Fruit fly (Drosophila melanogaster) S2 (cell line): ENCODE measurements around the gene Cpr65Ax1.
A peak's percentile ranks its signal among the peaks of the same experiment; 100 is the strongest.
"Not testable (repeated sequence)": the region's sequence is repeated elsewhere in the genome, so short reads cannot be mapped to it uniquely, and the experiment has no call there.

ENCODE experiments used
- CG8478 ChIP-seq: fragments of >200 bp; optimal IDR thresholded peaks from 2 replicates; lab custom pipeline; 2018
- CTCF ChIP-seq, 2 experiments: fragments of >200 bp; optimal IDR thresholded peaks; 2 replicates each; lab custom pipeline; 2018

Cpr65Ax1 gene

DNA sequence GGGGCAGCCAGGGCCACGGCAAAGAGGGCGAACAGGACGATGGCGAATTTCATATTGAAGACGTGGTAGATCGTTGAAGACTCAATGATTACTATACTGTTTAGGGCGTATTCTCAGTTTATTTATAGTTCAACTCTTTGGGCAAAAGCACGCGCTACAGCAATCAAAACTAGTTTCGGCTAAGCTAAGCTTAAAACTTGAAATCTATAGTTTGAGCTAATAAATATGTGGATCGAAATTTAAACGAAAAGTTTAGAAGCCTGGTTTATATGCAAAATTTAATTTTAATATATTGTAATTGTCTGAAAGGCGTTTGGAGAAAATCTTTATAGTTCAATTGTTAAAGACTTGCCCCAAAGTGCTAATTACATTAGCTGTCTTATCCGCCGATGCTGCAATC is at the start of gene Cpr65Ax1:
Cpr65Ax1 (minus strand) TSS at position 101 of the 400 bp plus-strand sequence.
- not testable (repeated sequence) for TF ChIP-seq CG8478 (lab: Kevin White, UChicago); CTCF (optimal IDR thresholded peaks at IDR 0.05; lab: Kevin White, UChicago)

DNA sequence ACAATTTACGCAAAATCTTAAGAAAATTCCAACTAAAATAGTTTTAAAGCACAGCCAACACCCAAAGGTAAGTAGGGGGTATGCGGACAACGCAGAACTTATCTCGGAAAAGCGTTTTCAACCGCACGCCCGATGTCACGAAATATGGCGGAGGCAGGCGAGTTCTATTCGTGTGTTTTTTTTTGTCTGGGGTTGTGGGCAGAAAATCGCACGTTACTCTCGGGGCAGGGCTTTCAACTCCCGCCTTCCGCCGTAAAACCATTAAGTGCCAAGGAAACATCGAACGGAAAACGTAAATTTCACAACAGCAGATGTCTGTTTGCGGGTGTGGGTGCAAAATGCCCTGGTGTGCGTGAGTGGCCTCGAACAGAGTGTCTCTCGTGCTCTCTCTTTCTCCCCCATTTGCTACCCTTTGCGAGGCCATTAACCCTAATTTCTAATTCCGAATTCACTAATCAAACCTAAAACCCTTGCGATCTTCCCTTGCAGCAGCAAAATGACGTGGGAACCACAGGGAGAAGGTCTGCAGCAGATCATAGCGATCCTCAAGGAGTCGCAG is 45.8 kb upstream of the Cpr65Ax1 start:
- TF ChIP-seq CTCF (optimal IDR thresholded peaks at IDR 0.05; lab: Kevin White, UChicago) (no peak), CG8478 (lab: Kevin White, UChicago) (no peak)

DNA sequence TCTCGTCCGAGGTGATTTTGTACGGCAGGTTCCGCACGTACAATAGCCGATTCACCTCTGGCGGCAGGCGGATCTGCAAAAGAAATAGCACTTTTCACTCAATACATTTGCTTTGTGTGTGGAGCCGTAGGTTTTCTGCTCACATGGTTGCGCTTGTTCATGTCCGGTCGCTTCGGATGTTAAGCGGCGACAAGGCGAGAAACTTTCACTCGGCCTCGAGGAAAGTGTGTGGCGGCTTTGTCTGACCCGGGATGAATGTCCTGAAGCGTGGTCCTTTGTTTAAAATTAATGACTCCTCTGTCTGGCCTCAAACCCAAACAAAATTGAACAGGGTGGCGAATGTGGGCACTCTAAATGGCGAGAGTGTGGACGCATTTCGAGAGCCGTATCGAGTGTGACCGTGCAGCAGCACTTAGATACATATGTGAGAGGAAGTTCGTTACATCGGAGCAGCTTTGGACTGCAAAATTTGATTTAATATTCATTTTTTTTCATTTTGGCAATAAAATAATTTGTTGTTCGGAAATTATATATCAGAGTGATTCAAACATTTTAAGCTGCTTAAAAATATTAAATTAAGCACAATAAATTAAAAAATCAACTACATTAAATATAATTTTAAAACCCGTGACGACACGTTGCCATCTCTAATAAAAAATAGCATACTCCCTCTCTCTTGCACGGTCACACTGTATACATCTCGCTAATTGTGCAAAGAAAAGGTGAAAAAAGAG is 45.2 kb upstream of the Cpr65Ax1 start, which contains the start of the genes Sf3b6 and Tnpo:
Sf3b6 (minus strand) TSS at position 358 of the 734 bp plus-strand sequence.
Tnpo (plus strand) TSS at position 659 of the 734 bp plus-strand sequence.
- TF ChIP-seq CTCF (optimal IDR thresholded peaks at IDR 0.05; lab: Kevin White, UChicago) (peak in 1 of 2 experiments; percentile 4), CG8478 (lab: Kevin White, UChicago) (no peak)

- TF ChIP-seq CG8478 (lab: Kevin White, UChicago) = no peak
- no peak for TF ChIP-seq CTCF (optimal IDR thresholded peaks at IDR 0.05; lab: Kevin White, UChicago)
Measured at dm6 chr3L:6188995-6189927, 41.5 kb upstream of the Cpr65Ax1 start, which contains the start of the genes D19A and CG7386. TSS of gene D19A (minus strand) at chr3L:6189123. TSS of gene CG7386 (plus strand) at chr3L:6189745.

dm6 chr3L:6184884-6185438 is 37.2 kb upstream of the Cpr65Ax1 start, which contains the start of the genes D19B and CG43293:
TSS of gene D19B (minus strand) at chr3L:6184920.
TSS of gene CG43293 (plus strand) at chr3L:6185189.
- TF ChIP-seq CG8478 (lab: Kevin White, UChicago) (no peak), CTCF (optimal IDR thresholded peaks at IDR 0.05; lab: Kevin White, UChicago) (peak; percentile 30 to 53)

- no peak for TF ChIP-seq CTCF (optimal IDR thresholded peaks at IDR 0.05; lab: Kevin White, UChicago)
- TF ChIP-seq CG8478 (lab: Kevin White, UChicago) = no peak
Measured at dm6 chr3L:6181776-6182175, 34.0 kb upstream of the Cpr65Ax1 start, which contains the start of gene CG10274. TSS of gene CG10274 (minus strand) at chr3L:6181829.

DNA sequence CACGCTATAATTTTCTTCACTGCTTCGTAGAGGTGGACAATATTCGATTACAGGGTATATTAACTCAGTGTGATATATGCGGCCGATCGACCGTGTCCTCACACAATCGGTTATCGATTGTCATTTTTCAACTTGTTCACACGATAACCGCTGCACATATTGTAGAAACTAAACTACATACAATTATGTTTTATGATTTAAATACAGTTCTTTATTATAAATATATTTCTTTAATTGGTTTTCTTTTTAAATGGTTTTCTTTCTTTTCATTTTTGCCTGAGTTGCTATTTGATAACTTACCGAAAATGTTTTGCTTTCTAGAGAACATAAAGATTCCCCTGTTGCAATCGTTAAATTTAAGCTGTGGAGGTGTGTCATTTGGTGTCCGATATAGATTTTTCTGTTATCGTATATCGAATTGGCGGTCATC is 26.1 kb upstream of the Cpr65Ax1 start, which contains the start of the genes fmt and CG7376:
fmt (minus strand) TSS at position 55 of the 430 bp plus-strand sequence.
CG7376 (plus strand) TSS at position 423 of the 430 bp plus-strand sequence.
- TF ChIP-seq CG8478 (lab: Kevin White, UChicago) (no peak), CTCF (optimal IDR thresholded peaks at IDR 0.05; lab: Kevin White, UChicago) (no peak)

DNA sequence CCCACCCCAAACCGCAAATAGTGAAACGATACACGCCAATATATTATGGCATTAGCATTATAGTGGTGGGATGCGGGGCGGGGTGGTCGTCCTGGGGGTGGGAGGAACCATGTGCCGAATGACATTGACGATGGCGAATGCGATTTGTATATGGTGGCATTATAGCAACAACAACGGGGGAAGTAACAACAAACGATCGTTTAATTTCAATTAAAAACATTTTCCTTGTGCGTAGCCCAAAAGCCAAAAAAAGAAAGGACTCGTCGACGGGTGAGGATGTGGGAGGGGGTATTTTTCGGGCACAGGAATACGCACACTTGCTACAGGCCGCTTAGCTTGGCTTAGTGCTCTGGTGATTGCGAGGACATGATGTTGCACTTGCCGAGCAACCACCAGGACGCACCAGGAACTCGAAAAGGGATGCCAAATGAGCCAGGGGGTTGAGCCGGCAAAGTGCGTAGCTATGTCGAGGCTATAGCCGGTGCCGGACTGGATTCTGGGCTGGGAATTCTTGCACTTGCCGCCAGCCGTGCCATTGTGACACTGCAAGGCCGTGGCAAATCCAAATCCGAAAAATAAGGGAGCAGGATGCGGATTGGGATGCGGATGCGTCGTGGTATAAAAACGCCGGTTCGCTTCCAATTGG is 14.8 kb upstream of the Cpr65Ax1 start, which contains the start of gene Prdm13:
Prdm13 (plus strand) TSS at position 645 of the 646 bp plus-strand sequence.
- TF ChIP-seq CG8478 (lab: Kevin White, UChicago) (no peak), CTCF (optimal IDR thresholded peaks at IDR 0.05; lab: Kevin White, UChicago) (no peak)

DNA sequence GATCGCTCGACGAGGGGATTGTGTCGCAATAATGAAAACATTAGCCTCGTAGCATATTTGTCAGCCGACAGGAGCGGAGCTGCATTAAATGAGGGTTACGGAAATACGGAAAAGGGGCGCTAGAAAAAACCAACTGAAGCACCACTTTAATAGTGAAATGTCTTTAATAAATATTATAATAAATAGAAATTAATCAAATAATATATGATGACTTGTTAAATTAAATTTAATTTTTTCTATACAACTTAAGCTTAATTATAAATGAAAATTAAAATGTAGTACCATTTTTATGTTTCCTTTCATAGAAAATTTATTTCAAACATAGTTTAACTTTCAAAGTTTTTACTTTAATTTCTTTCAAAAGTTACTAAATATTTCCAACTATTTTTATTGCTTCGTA is 14.2 kb upstream of the Cpr65Ax1 start:
- TF ChIP-seq CG8478 (lab: Kevin White, UChicago) (no peak), CTCF (optimal IDR thresholded peaks at IDR 0.05; lab: Kevin White, UChicago) (no peak)

- TF ChIP-seq CTCF (optimal IDR thresholded peaks at IDR 0.05; lab: Kevin White, UChicago) (no peak), CG8478 (lab: Kevin White, UChicago) (no peak)
Measured at dm6 chr3L:6160514-6160913, 12.7 kb upstream of the Cpr65Ax1 start, which contains the start of gene Cpr65Az. TSS of gene Cpr65Az (plus strand) at chr3L:6160814.

- TF ChIP-seq CG8478 (lab: Kevin White, UChicago) = no peak
- no peak for TF ChIP-seq CTCF (optimal IDR thresholded peaks at IDR 0.05; lab: Kevin White, UChicago)
Measured at dm6 chr3L:6159863-6160262, 12.1 kb upstream of the Cpr65Ax1 start.

DNA sequence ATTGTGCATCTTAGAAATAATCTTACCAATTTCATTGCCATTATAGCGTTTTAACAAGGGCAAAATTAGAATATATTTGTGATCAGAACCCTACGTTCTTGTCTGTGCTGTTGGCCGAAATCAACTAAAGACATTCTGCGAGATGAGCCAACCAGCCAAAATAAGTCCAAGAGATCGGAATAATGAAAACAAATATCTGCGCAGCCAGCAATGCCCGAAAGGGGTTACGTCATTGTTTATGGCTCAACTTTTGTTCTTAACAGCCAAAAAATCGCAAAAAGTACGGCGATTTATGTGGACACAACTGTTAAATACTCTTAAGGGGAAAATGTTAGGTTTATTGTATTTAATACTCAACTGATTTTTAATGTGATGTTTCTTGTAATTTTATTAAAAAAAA is 10.7 kb upstream of the Cpr65Ax1 start, which contains the start of gene Cpr65Ay:
Cpr65Ay (minus strand) TSS at position 101 of the 400 bp plus-strand sequence.
- no peak for TF ChIP-seq CTCF (optimal IDR thresholded peaks at IDR 0.05; lab: Kevin White, UChicago)
- no peak for TF ChIP-seq CG8478 (lab: Kevin White, UChicago)
